Worm (Caenorhabditis elegans) whole organism, L3 larva: Measurements from ENCODE around the gene Y43E12A.3.
"Not testable (repeated sequence)": the region's sequence is repeated elsewhere in the genome, so short reads cannot be mapped to it uniquely, and the experiment has no call there.

ENCODE experiments used
- R02D3.7 ChIP-seq: fragments of 150-350 bp; optimal IDR thresholded peaks from 2 replicates; lab custom pipeline; 2014; ENCODE audit warnings: missing biosample characterization, missing genetic modification characterization
- ama-1 ChIP-seq: fragments of 150-350 bp; optimal IDR thresholded peaks from 2 replicates; lab custom pipeline; 2018
- ceh-28 ChIP-seq: fragments of 150-350 bp; optimal IDR thresholded peaks from 2 replicates; lab custom pipeline; 2014; ENCODE audit warnings: missing biosample characterization, missing genetic modification reagents, missing genetic modification characterization
- ceh-82 ChIP-seq: fragments of 150-350 bp; optimal IDR thresholded peaks from 2 replicates; lab custom pipeline; 2014; ENCODE audit warnings: missing biosample characterization, missing genetic modification characterization
- ceh-9 ChIP-seq: sonication (generic microtip); optimal IDR thresholded peaks from 2 replicates; lab custom pipeline; 2018; ENCODE audit warnings: missing biosample characterization, missing genetic modification characterization
- egl-27 ChIP-seq: sonication (generic microtip); optimal IDR thresholded peaks from 4 replicates; lab custom pipeline; 2017; ENCODE audit warnings: missing biosample characterization, missing genetic modification reagents, missing genetic modification characterization
- egl-5 ChIP-seq: fragments of 150-350 bp; optimal IDR thresholded peaks from 2 replicates; lab custom pipeline; 2017; ENCODE audit warnings: missing biosample characterization, missing genetic modification reagents, missing genetic modification characterization, inconsistent platforms
- elt-1 ChIP-seq: fragments of 150-350 bp; optimal IDR thresholded peaks from 2 replicates; lab custom pipeline; 2014; ENCODE audit warnings: missing biosample characterization, missing genetic modification characterization
- elt-2 ChIP-seq: sonication (generic microtip); optimal IDR thresholded peaks from 2 replicates; lab custom pipeline; 2016; ENCODE audit warnings: missing genetic modification reagents, mild to moderate bottlenecking, missing genetic modification characterization, missing compliant biosample characterization
- elt-3 ChIP-seq, 3 experiments: fragments of 150-350 bp in 1 of 3; sonication (generic microtip) in 2 of 3; optimal IDR thresholded peaks; 2 replicates in 2 of 3; 4 replicates in 1 of 3; lab custom pipeline; 2014 to 2017; ENCODE audit warnings: missing biosample characterization in 3 of 3, missing genetic modification characterization in 3 of 3
- eor-1 ChIP-seq, 2 experiments: fragments of 150-350 bp; optimal IDR thresholded peaks; 2 replicates each; lab custom pipeline; 2014 to 2018; ENCODE audit warnings: missing biosample characterization in 2 of 2, missing genetic modification characterization in 2 of 2
- fkh-10 ChIP-seq: sonication (generic microtip); optimal IDR thresholded peaks from 2 replicates; lab custom pipeline; 2017; ENCODE audit warnings: missing biosample characterization, missing genetic modification reagents, missing genetic modification characterization
- fkh-2 ChIP-seq: fragments of 150-350 bp; optimal IDR thresholded peaks from 2 replicates; lab custom pipeline; 2014; ENCODE audit warnings: missing biosample characterization, missing genetic modification reagents, missing genetic modification characterization
- fos-1 ChIP-seq: fragments of 150-350 bp; optimal IDR thresholded peaks from 2 replicates; lab custom pipeline; 2014; ENCODE audit warnings: missing biosample characterization, missing genetic modification characterization
- hmg-11 ChIP-seq: sonication (generic microtip); optimal IDR thresholded peaks from 2 replicates; lab custom pipeline; 2016; ENCODE audit warnings: missing genetic modification characterization, missing compliant biosample characterization
- lin-15B ChIP-seq: fragments of 150-350 bp; optimal IDR thresholded peaks from 2 replicates; lab custom pipeline; 2014; ENCODE audit warnings: missing biosample characterization, missing genetic modification characterization
- lin-39 ChIP-seq: fragments of 150-350 bp; optimal IDR thresholded peaks from 2 replicates; lab custom pipeline; 2018; ENCODE audit warnings: missing biosample characterization, missing genetic modification reagents, missing genetic modification characterization
- mml-1 ChIP-seq: fragments of 150-350 bp; sonication (generic microtip); optimal IDR thresholded peaks from 3 replicates; lab custom pipeline; 2014; ENCODE audit warnings: missing biosample characterization, missing genetic modification characterization
- nhr-12 ChIP-seq: fragments of 150-350 bp; optimal IDR thresholded peaks from 2 replicates; lab custom pipeline; 2014; ENCODE audit warnings: missing biosample characterization, missing genetic modification characterization
- nhr-67 ChIP-seq: fragments of 150-350 bp; optimal IDR thresholded peaks from 2 replicates; lab custom pipeline; 2014; ENCODE audit warnings: missing biosample characterization, missing genetic modification characterization
- nhr-77 ChIP-seq: fragments of 150-350 bp; optimal IDR thresholded peaks from 2 replicates; lab custom pipeline; 2014; ENCODE audit warnings: missing biosample characterization, missing genetic modification characterization
- pha-4 ChIP-seq: fragments of 150-350 bp; optimal IDR thresholded peaks from 2 replicates; lab custom pipeline; 2014; ENCODE audit warnings: missing biosample characterization, missing genetic modification reagents, missing genetic modification characterization
- pqm-1 ChIP-seq: fragments of 150-350 bp; optimal IDR thresholded peaks from 2 replicates; lab custom pipeline; 2017; ENCODE audit warnings: missing biosample characterization, missing genetic modification characterization, inconsistent platforms
- sea-2 ChIP-seq: fragments of 150-350 bp; sonication (generic microtip); optimal IDR thresholded peaks from 4 replicates; lab custom pipeline; 2014; ENCODE audit warnings: missing biosample characterization, missing genetic modification reagents, missing genetic modification characterization
- snpc-4 ChIP-seq: fragments of 150-350 bp; optimal IDR thresholded peaks from 2 replicates; lab custom pipeline; 2014; ENCODE audit warnings: missing biosample characterization, missing genetic modification characterization
- tbx-2 ChIP-seq: sonication (generic microtip); optimal IDR thresholded peaks from 2 replicates; lab custom pipeline; 2016; ENCODE audit warnings: mild to moderate bottlenecking, missing genetic modification characterization, missing compliant biosample characterization
- unc-62 ChIP-seq: fragments of 150-350 bp; sonication (generic microtip); optimal IDR thresholded peaks from 4 replicates; lab custom pipeline; 2014; ENCODE audit warnings: missing biosample characterization, missing genetic modification reagents, missing genetic modification characterization
- zag-1 ChIP-seq: fragments of 150-350 bp; optimal IDR thresholded peaks from 2 replicates; lab custom pipeline; 2014; ENCODE audit warnings: missing biosample characterization, missing genetic modification characterization
- ztf-11 ChIP-seq: fragments of 150-350 bp; optimal IDR thresholded peaks from 2 replicates; lab custom pipeline; 2014; ENCODE audit warnings: missing biosample characterization, missing genetic modification characterization
- ztf-4 ChIP-seq: fragments of 150-350 bp; optimal IDR thresholded peaks from 2 replicates; lab custom pipeline; 2014; ENCODE audit warnings: missing biosample characterization, missing genetic modification characterization

Y43E12A.3 gene

DNA sequence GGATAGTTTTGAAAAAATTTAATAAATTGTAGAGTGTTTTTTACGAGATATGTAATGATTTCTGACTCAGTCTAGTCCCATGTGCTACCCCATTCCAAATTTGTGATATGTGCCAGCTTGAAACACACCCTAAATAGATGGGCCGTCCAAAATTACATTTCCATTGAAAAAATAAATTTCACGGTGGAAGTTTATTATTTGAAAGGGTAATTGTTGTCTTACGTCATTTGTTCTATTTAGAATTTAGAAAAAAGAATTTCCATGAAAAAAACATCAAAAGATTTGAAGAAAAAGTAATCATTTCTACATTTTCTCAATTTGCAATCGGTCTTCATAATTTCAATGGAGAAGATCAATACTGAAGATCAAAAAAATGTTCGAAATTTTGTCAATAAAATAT is 32.7 kb upstream of the Y43E12A.3 start, which contains the start of gene Y69E1A.4:
TSS of gene Y69E1A.4 (plus strand) at position 301 of the 400 bp plus-strand sequence.
- not testable (repeated sequence) for TF ChIP-seq hmg-11 (tag; lab: Kevin White, UChicago); mml-1 (tag; lab: Kevin White, UChicago); fkh-10 (GFP tag; lab: Kevin White, UChicago)

DNA sequence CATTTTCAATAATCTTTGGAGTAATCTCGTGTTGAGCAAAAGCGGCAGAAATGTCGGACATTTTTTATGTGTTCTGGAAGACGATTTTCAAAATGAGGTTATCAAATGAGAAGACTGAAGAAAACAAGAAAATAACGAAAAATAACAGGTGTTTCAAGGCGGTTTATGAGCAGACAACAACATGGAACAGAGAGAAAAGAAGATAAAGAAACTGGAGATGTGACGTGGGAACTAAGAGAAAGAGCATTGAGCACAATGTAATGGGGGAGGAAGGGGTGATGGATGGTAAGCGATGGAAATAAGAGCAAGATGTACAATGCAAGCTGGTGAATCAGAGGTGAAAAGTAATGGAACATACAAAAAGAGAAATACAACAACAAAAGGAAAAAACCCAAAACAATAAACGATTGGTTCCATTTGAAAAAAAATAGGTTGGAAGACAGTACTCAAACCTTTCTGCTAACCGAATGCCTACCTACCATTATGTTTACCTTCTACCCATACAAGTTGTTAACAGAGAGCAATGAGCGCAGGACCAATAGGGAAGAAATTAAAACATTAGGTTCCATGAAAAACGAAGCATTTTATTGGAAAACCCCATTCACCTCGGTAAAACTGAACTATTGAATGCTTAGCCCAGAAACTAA is 30.0 kb upstream of the Y43E12A.3 start, which contains the start of gene Y69E1A.5:
TSS of gene Y69E1A.5 (minus strand) at position 73 of the 647 bp plus-strand sequence.
- TF ChIP-seq tbx-2 = no peak

DNA sequence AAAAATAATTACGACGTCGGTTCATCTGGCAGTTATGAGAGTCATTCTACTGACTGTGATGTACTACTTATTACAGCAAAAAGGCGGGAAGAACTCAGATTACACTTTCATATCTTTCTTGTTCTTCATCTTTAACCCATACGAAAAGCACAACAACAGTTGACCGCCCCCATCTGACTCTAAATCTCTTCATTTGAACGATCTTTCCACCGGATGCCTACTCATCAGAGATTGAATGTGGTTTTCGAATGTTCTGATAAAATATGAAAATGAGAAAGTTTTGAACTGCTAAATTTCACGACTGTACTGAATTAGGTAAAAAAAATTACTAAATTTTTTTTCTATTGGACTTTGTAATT is 29.5 kb upstream of the Y43E12A.3 start, which contains the start of gene sri-19:
TSS of gene sri-19 (plus strand) at position 143 of the 359 bp plus-strand sequence.
- TF ChIP-seq sea-2 (GFP tag; lab: Kevin White, UChicago) (no peak), mml-1 (tag; lab: Kevin White, UChicago) (no peak), ztf-11 (tag; lab: Kevin White, UChicago) (no peak), fkh-2 (tag; lab: Kevin White, UChicago) (no peak)
- TF ChIP-seq, all 47 proteins: peak for 0

DNA sequence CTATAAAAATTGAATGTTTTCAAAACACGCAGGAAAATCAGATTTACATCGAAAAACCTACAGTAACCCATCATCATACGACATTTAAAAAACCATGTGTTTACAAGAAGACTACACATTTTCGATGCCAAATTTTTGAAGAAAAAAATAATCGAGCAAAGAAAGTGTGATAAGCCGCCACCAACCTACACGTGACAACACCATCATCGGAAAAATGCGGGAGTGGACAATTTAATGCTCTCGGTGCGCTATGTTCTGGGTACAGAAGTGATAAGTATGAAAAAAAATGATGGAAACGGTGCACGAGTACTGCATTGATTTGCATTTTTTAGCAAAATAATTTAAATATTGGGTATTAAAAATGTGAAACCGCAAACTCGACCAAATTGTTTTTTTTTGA is 23.0 kb upstream of the Y43E12A.3 start:
- TF ChIP-seq nhr-77 (tag; lab: Kevin White, UChicago) (no peak), pqm-1 (tag; lab: Kevin White, UChicago) (peak; percentile 45), nhr-12 (tag; lab: Kevin White, UChicago) (no peak), nhr-67 (no peak), pha-4 (tag; lab: Kevin White, UChicago) (peak; percentile 24), R02D3.7 (tag; lab: Kevin White, UChicago) (no peak), elt-2 (peak; percentile 69), eor-1 (tag; optimal IDR thresholded peaks at IDR 0.05; lab: Kevin White, UChicago) (no peak), lin-39 (no peak), ceh-28 (no peak), ztf-4 (tag; lab: Kevin White, UChicago) (no peak), zag-1 (no peak)

DNA sequence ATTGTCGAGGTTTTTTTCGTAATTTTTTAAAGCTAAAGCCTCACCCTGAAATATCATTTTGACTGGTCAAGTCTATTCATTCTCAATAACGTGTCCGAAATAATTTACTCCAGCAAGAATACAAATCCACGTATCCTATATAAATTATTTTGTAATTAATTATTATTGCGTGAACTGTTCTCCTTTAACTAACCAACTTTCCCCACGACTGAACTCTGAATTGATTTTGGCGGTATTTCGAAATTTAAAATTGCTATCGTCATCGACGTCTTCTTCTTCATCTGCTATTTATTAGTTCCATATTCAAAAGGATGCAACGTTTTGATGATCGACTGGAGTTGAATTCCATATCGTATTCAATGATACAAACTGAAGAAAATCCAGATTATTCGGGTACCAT is 21.3 kb upstream of the Y43E12A.3 start, which contains the start of the genes aqp-3 and Y69E1A.8:
TSS of gene aqp-3 (minus strand) at position 101 of the 400 bp plus-strand sequence.
TSS of gene Y69E1A.8 (plus strand) at position 246 of the 400 bp plus-strand sequence.
- TF ChIP-seq ceh-82 (tag; lab: Kevin White, UChicago) = no peak
- no peak for TF ChIP-seq elt-1 (tag; lab: Kevin White, UChicago)

DNA sequence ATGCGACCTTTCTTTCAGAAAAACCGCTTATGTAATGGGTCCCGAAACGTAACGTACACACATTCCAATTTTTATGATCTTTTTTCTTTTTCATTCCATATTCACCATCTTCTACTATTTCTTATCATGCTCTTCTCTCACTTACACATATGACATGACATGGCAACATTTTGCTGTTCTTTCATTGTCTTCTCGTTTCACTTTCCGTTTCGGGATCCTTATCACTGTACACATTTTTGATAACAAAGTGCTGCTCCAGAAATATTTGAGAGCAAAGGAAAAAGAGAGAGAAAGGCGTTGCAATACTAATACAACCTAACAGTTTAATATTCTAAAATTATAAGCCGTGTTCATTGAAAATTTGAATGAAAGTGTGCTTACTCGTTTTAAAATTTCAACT is 17.4 kb upstream of the Y43E12A.3 start:
- TF ChIP-seq pqm-1 (tag; lab: Kevin White, UChicago) = peak; percentile 83
- TF ChIP-seq elt-2 = peak; percentile 97
- peak; percentile 20 for TF ChIP-seq pha-4 (tag; lab: Kevin White, UChicago)
- TF ChIP-seq egl-27 = no peak

DNA sequence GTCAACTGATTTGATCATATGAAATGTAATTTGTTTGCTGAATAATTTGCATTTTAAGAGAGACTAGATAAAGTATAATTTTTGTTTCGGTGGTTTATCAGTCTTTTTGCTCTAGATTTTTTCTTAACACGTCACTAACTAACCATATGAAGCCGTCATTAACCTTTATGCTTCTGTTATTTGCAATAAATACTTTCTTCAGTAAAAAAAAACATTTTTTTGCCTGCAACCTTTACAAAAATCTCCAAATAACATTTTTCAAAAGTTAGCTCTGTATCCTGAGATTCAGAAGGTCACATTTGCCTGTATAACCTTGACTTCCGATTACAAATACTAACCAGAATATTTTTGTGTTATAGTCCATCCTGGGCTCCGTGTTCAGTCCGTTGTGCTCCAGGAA is 16.9 kb upstream of the Y43E12A.3 start:
- TF ChIP-seq ama-1 (lab: Kevin White, UChicago) = no peak
- no peak for TF ChIP-seq unc-62 (GFP tag; lab: Kevin White, UChicago)
- TF ChIP-seq snpc-4 (tag; lab: Kevin White, UChicago) = no peak
- TF ChIP-seq elt-3 (tag; optimal IDR thresholded peaks at IDR 0.05; lab: Kevin White, UChicago) = no peak
- TF ChIP-seq eor-1 (tag; optimal IDR thresholded peaks at IDR 0.05; lab: Kevin White, UChicago) = no peak
- TF ChIP-seq lin-15B (tag; lab: Kevin White, UChicago) = no peak
- no peak for TF ChIP-seq egl-5
- TF ChIP-seq fos-1 = no peak
- TF ChIP-seq ceh-9 (tag; lab: Kevin White, UChicago) = no peak
- no peak for TF ChIP-seq lin-39
- no peak for TF ChIP-seq mml-1 (tag; lab: Kevin White, UChicago)
- TF ChIP-seq ztf-11 (tag; lab: Kevin White, UChicago) = no peak
